Fruit fly (Drosophila melanogaster) whole organism, pupa: ENCODE data around the gene CG10376.

ENCODE experiments used
- CG10348 ChIP-seq: fragments of 200-800 bp; sonication (Bioruptor generic); IDR thresholded peaks from 2 replicates; pipeline ENCODE4 v1.3.6; 2022; ENCODE audit warnings: missing biosample characterization, missing genetic modification characterization
- CG12605 ChIP-seq: fragments of 200-800 bp; sonication (Bioruptor generic); IDR thresholded peaks from 2 replicates; pipeline ENCODE4 v1.3.6; 2022; ENCODE audit warnings: missing biosample characterization, missing genetic modification characterization
- CG13204 ChIP-seq: fragments of 200-800 bp; sonication (Bioruptor generic); optimal IDR thresholded peaks from 2 replicates; lab custom pipeline; 2018; ENCODE audit warnings: missing biosample characterization, mild to moderate bottlenecking, missing genetic modification characterization, moderate library complexity
- CG14655 ChIP-seq: fragments of 200-800 bp; sonication (Bioruptor generic); optimal IDR thresholded peaks from 3 replicates; lab custom pipeline; 2017; ENCODE audit warnings: mild to moderate bottlenecking, missing biosample characterization, missing genetic modification reagents, missing genetic modification characterization
- CG15710 ChIP-seq: fragments of 200-800 bp; sonication (Bioruptor generic); optimal IDR thresholded peaks from 2 replicates; lab custom pipeline; 2018; ENCODE audit warnings: missing biosample characterization, mild to moderate bottlenecking, missing genetic modification characterization, moderate library complexity
- CG17806 ChIP-seq: fragments of 200-800 bp; sonication (Bioruptor generic); optimal IDR thresholded peaks from 2 replicates; lab custom pipeline; 2018; ENCODE audit warnings: missing biosample characterization, mild to moderate bottlenecking, missing genetic modification characterization, moderate library complexity
- CG32121 ChIP-seq: fragments of 200-800 bp; sonication (Bioruptor generic); IDR thresholded peaks from 2 replicates; pipeline ENCODE4 v1.3.6; 2022; ENCODE audit warnings: missing biosample characterization, missing genetic modification characterization
- CG34367 ChIP-seq: fragments of 200-800 bp; sonication (Bioruptor generic); optimal IDR thresholded peaks from 2 replicates; lab custom pipeline; 2018; ENCODE audit warnings: missing biosample characterization, mild to moderate bottlenecking, missing genetic modification characterization
- CG4496 ChIP-seq: fragments of 200-800 bp; sonication (Bioruptor generic); IDR thresholded peaks from 3 replicates; pipeline ENCODE4 v1.3.6; 2022; ENCODE audit warnings: missing biosample characterization, missing genetic modification characterization
- CG8159 ChIP-seq: fragments of 200-800 bp; sonication (Bioruptor generic); optimal IDR thresholded peaks from 3 replicates; lab custom pipeline; 2018; ENCODE audit warnings: missing biosample characterization, mild to moderate bottlenecking, missing genetic modification characterization, moderate library complexity
- CG8301 ChIP-seq: fragments of 200-800 bp; sonication (Bioruptor generic); optimal IDR thresholded peaks from 2 replicates; lab custom pipeline; 2018; ENCODE audit warnings: missing biosample characterization, mild to moderate bottlenecking, missing genetic modification characterization
- CG9948 ChIP-seq: fragments of 200-800 bp; sonication (Bioruptor generic); optimal IDR thresholded peaks from 2 replicates; lab custom pipeline; 2018; ENCODE audit warnings: missing biosample characterization, mild to moderate bottlenecking, missing genetic modification characterization, moderate library complexity
- D1 ChIP-seq: fragments of 200-800 bp; sonication (Bioruptor generic); optimal IDR thresholded peaks from 2 replicates; lab custom pipeline; 2018; ENCODE audit warnings: missing biosample characterization, mild to moderate bottlenecking, missing genetic modification characterization, moderate library complexity
- EcR ChIP-seq: fragments of 200-800 bp; sonication (Bioruptor generic); optimal IDR thresholded peaks from 3 replicates; lab custom pipeline; 2019; ENCODE audit warnings: missing biosample characterization, missing genetic modification characterization, mild to moderate bottlenecking, moderate library complexity, missing genetic modification reagents
- Ets98B ChIP-seq: fragments of 200-800 bp; sonication (Bioruptor generic); IDR thresholded peaks from 2 replicates; pipeline ENCODE4 v1.3.6; 2022; ENCODE audit warnings: missing biosample characterization, missing genetic modification characterization
- Pif1A ChIP-seq: fragments of 200-800 bp; sonication (Bioruptor generic); optimal IDR thresholded peaks from 3 replicates; lab custom pipeline; 2016; ENCODE audit warnings: missing biosample characterization, missing genetic modification characterization
- Pif1B ChIP-seq: fragments of 200-800 bp; sonication (Bioruptor generic); optimal IDR thresholded peaks from 3 replicates; lab custom pipeline; 2016; ENCODE audit warnings: missing biosample characterization, missing genetic modification characterization
- Snoo ChIP-seq: fragments of 200-800 bp; sonication (Bioruptor generic); optimal IDR thresholded peaks from 3 replicates; lab custom pipeline; 2017; ENCODE audit warnings: missing biosample characterization, mild to moderate bottlenecking, missing genetic modification characterization, inconsistent platforms
- fd96Ca ChIP-seq: fragments of 200-800 bp; sonication (Bioruptor generic); IDR thresholded peaks from 3 replicates; pipeline ENCODE4 v1.3.6; 2022; ENCODE audit warnings: missing biosample characterization, missing genetic modification characterization
- gl ChIP-seq: fragments of 200-800 bp; sonication (Bioruptor generic); optimal IDR thresholded peaks from 2 replicates; lab custom pipeline; 2018; ENCODE audit warnings: missing biosample characterization, mild to moderate bottlenecking, missing genetic modification characterization
- rn ChIP-seq: fragments of 200-800 bp; sonication (Bioruptor generic); IDR thresholded peaks from 2 replicates; pipeline ENCODE4 v1.3.6; 2022; ENCODE audit warnings: missing biosample characterization, missing genetic modification characterization

CG10376 gene

dm6 chr2L:18732760-18733530 is 30.0 kb upstream of the CG10376 start:
- TF ChIP-seq CG13204 (GFP tag; lab: Kevin White, UChicago) (peak; percentile 97), CG8301 (tag; lab: Kevin White, UChicago) (peak; percentile 7), CG10348 (GFP tag; lab: Robert Waterston, UW) (peak; percentile 19; the same call in 1 of the 2 replicates), CG32121 (GFP tag; lab: Robert Waterston, UW) (no peak), fd96Ca (GFP tag; lab: Robert Waterston, UW) (peak; percentile 11; the same call in 1 of the 3 replicates), CG4496 (GFP tag; lab: Robert Waterston, UW) (peak; percentile 91), CG9948 (tag; lab: Kevin White, UChicago) (no peak), CG12605 (GFP tag; lab: Robert Waterston, UW) (peak; percentile 28; the same call in 1 of the 2 replicates), Pif1A (GFP tag; lab: Kevin White, UChicago) (peak; percentile 38), CG14655 (peak; percentile 46)

dm6 chr2L:18732291-18732690 is 29.4 kb upstream of the CG10376 start, which contains the start of gene CG10348:
CG10348 (minus strand) TSS chr2L:18732524.
- TF ChIP-seq CG15710 (tag; lab: Kevin White, UChicago) (no peak), CG12605 (GFP tag; lab: Robert Waterston, UW) (no peak), fd96Ca (GFP tag; lab: Robert Waterston, UW) (no peak), CG9948 (tag; lab: Kevin White, UChicago) (no peak), CG32121 (GFP tag; lab: Robert Waterston, UW) (no peak), Pif1B (no peak), Pif1A (GFP tag; lab: Kevin White, UChicago) (no peak), Ets98B (GFP tag; lab: Robert Waterston, UW) (no peak), gl (tag; lab: Kevin White, UChicago) (no peak), CG34367 (tag; lab: Kevin White, UChicago) (no peak), CG14655 (no peak), CG8301 (tag; lab: Kevin White, UChicago) (no peak), EcR (no peak), CG8159 (tag; lab: Kevin White, UChicago) (no peak), D1 (tag; lab: Kevin White, UChicago) (no peak), Snoo (tag; lab: Kevin White, UChicago) (no peak), CG4496 (GFP tag; lab: Robert Waterston, UW) (no peak), rn (no peak)

- TF ChIP-seq fd96Ca (GFP tag; lab: Robert Waterston, UW), result no peak
- TF ChIP-seq Pif1A (GFP tag; lab: Kevin White, UChicago), result no peak
- TF ChIP-seq CG4496 (GFP tag; lab: Robert Waterston, UW), result no peak
- TF ChIP-seq CG17806 (tag; lab: Kevin White, UChicago), result no peak
- no peak for TF ChIP-seq gl (tag; lab: Kevin White, UChicago)
- no peak for TF ChIP-seq CG8159 (tag; lab: Kevin White, UChicago)
- no peak for TF ChIP-seq Ets98B (GFP tag; lab: Robert Waterston, UW)
- TF ChIP-seq rn, result no peak
- TF ChIP-seq Pif1B, result no peak
- no peak for TF ChIP-seq CG8301 (tag; lab: Kevin White, UChicago)
- no peak for TF ChIP-seq CG32121 (GFP tag; lab: Robert Waterston, UW)
- TF ChIP-seq CG13204 (GFP tag; lab: Kevin White, UChicago), result no peak
- TF ChIP-seq CG15710 (tag; lab: Kevin White, UChicago), result no peak
- no peak for TF ChIP-seq CG9948 (tag; lab: Kevin White, UChicago)
- no peak for TF ChIP-seq EcR
- no peak for TF ChIP-seq CG14655
- TF ChIP-seq CG34367 (tag; lab: Kevin White, UChicago), result no peak
- no peak for TF ChIP-seq CG12605 (GFP tag; lab: Robert Waterston, UW)
- TF ChIP-seq, all 21 proteins: peak for 0
Observed at dm6 chr2L:18727986-18728385, 25.1 kb upstream of the CG10376 start.

- TF ChIP-seq CG13204 (GFP tag; lab: Kevin White, UChicago) (no peak), CG32121 (GFP tag; lab: Robert Waterston, UW) (peak; percentile 36; the same call in 1 of the 2 replicates), CG8159 (tag; lab: Kevin White, UChicago) (no peak), CG10348 (GFP tag; lab: Robert Waterston, UW) (peak; percentile 45), CG15710 (tag; lab: Kevin White, UChicago) (no peak), Pif1B (no peak), fd96Ca (GFP tag; lab: Robert Waterston, UW) (peak; percentile 74), rn (no peak), CG8301 (tag; lab: Kevin White, UChicago) (peak; percentile 67), Pif1A (GFP tag; lab: Kevin White, UChicago) (peak; percentile 13), CG4496 (GFP tag; lab: Robert Waterston, UW) (peak; percentile 76), CG17806 (tag; lab: Kevin White, UChicago) (no peak), CG9948 (tag; lab: Kevin White, UChicago) (no peak), CG34367 (tag; lab: Kevin White, UChicago) (no peak), EcR (no peak), CG14655 (peak; percentile 62), CG12605 (GFP tag; lab: Robert Waterston, UW) (no peak), D1 (tag; lab: Kevin White, UChicago) (no peak), Snoo (tag; lab: Kevin White, UChicago) (no peak), Ets98B (GFP tag; lab: Robert Waterston, UW) (peak; percentile 70), gl (tag; lab: Kevin White, UChicago) (no peak)
Observed at dm6 chr2L:18724842-18725241, 21.9 kb upstream of the CG10376 start.

- TF ChIP-seq Ets98B (GFP tag; lab: Robert Waterston, UW), result no peak
- TF ChIP-seq Snoo (tag; lab: Kevin White, UChicago), result no peak
- no peak for TF ChIP-seq gl (tag; lab: Kevin White, UChicago)
- no peak for TF ChIP-seq CG8159 (tag; lab: Kevin White, UChicago)
- TF ChIP-seq CG17806 (tag; lab: Kevin White, UChicago), result no peak
- no peak for TF ChIP-seq rn
- TF ChIP-seq CG9948 (tag; lab: Kevin White, UChicago), result no peak
- no peak for TF ChIP-seq EcR
- no peak for TF ChIP-seq CG13204 (GFP tag; lab: Kevin White, UChicago)
- no peak for TF ChIP-seq CG8301 (tag; lab: Kevin White, UChicago)
- no peak for TF ChIP-seq CG15710 (tag; lab: Kevin White, UChicago)
- TF ChIP-seq CG32121 (GFP tag; lab: Robert Waterston, UW), result no peak
- TF ChIP-seq CG34367 (tag; lab: Kevin White, UChicago), result no peak
- no peak for TF ChIP-seq CG4496 (GFP tag; lab: Robert Waterston, UW)
- no peak for TF ChIP-seq CG10348 (GFP tag; lab: Robert Waterston, UW)
- no peak for TF ChIP-seq CG14655
- TF ChIP-seq, all 21 proteins: peak for 0
Observed at dm6 chr2L:18719583-18719982, 16.7 kb upstream of the CG10376 start.
